Fruit fly (Drosophila melanogaster) whole organism, embryonic: ENCODE results near the gene Clbn.

Source experiments
- CG10209 ChIP-seq: fragments of 200-800 bp; sonication (Bioruptor generic); optimal IDR thresholded peaks from 3 replicates; lab custom pipeline; 2017; ENCODE audit warnings: missing biosample characterization, mild to moderate bottlenecking, missing genetic modification characterization, missing genetic modification reagents
- CG1024 ChIP-seq: fragments of 200-800 bp; sonication (Bioruptor generic); IDR thresholded peaks from 2 replicates; pipeline ENCODE4 v1.3.6; 2022; ENCODE audit warnings: missing biosample characterization, missing genetic modification characterization
- CG10267 ChIP-seq: fragments of 200-800 bp; sonication (Bioruptor generic); optimal IDR thresholded peaks from 2 replicates; lab custom pipeline; 2018; ENCODE audit warnings: missing biosample characterization, mild to moderate bottlenecking, missing genetic modification characterization, moderate library complexity
- CG10274 ChIP-seq: fragments of 200-800 bp; sonication (Bioruptor generic); optimal IDR thresholded peaks from 3 replicates; lab custom pipeline; 2017; ENCODE audit warnings: missing biosample characterization, mild to moderate bottlenecking, missing genetic modification characterization
- CG10565 ChIP-seq: fragments of 200-800 bp; sonication (Bioruptor generic); optimal IDR thresholded peaks from 3 replicates; lab custom pipeline; 2016; ENCODE audit warnings: missing biosample characterization, mild to moderate bottlenecking, missing genetic modification characterization
- CG11560 ChIP-seq: fragments of 200-800 bp; sonication (Bioruptor generic); IDR thresholded peaks from 3 replicates; pipeline ENCODE4 v1.3.6; 2022; ENCODE audit warnings: missing biosample characterization, missing genetic modification characterization
- CG12942 ChIP-seq: fragments of 200-800 bp; sonication (Bioruptor generic); optimal IDR thresholded peaks from 3 replicates; lab custom pipeline; 2016; ENCODE audit warnings: missing biosample characterization, missing genetic modification characterization
- CG13123 ChIP-seq: fragments of 200-800 bp; sonication (Bioruptor generic); optimal IDR thresholded peaks from 2 replicates; lab custom pipeline; 2016; ENCODE audit warnings: missing biosample characterization, missing genetic modification characterization
- CG14441 ChIP-seq: fragments of 200-800 bp; sonication (Bioruptor generic); IDR thresholded peaks from 2 replicates; pipeline ENCODE4 v1.3.6; 2022; ENCODE audit warnings: missing biosample characterization, missing genetic modification characterization
- CG14860 ChIP-seq: fragments of 200-800 bp; sonication (Bioruptor generic); IDR thresholded peaks from 3 replicates; pipeline ENCODE4 v1.3.6; 2022; ENCODE audit warnings: missing biosample characterization, missing genetic modification characterization; ENCODE audit not compliant: partially characterized antibody
- CG15269 ChIP-seq: fragments of 200-800 bp; sonication (Bioruptor generic); optimal IDR thresholded peaks from 2 replicates; lab custom pipeline; 2018; ENCODE audit warnings: missing biosample characterization, mild to moderate bottlenecking, missing genetic modification characterization, moderate library complexity
- CG15514 ChIP-seq: fragments of 200-800 bp; sonication (Bioruptor generic); optimal IDR thresholded peaks from 3 replicates; lab custom pipeline; 2017; ENCODE audit warnings: missing biosample characterization, missing genetic modification characterization, mild to moderate bottlenecking, moderate library complexity, missing genetic modification reagents
- CG1647 ChIP-seq: fragments of 200-800 bp; sonication (Bioruptor generic); optimal IDR thresholded peaks from 3 replicates; lab custom pipeline; 2016; ENCODE audit warnings: missing biosample characterization, missing genetic modification characterization
- CG17361 ChIP-seq: fragments of 200-800 bp; sonication (Bioruptor generic); IDR thresholded peaks from 3 replicates; pipeline ENCODE4 v1.3.6; 2022; ENCODE audit warnings: missing biosample characterization, missing genetic modification characterization
- CG2116 ChIP-seq: fragments of 200-800 bp; sonication (Bioruptor generic); optimal IDR thresholded peaks from 3 replicates; lab custom pipeline; 2018; ENCODE audit warnings: missing biosample characterization, mild to moderate bottlenecking, missing genetic modification characterization
- CG2129 ChIP-seq: fragments of 200-800 bp; sonication (Bioruptor generic); IDR thresholded peaks from 2 replicates; pipeline ENCODE4 v1.3.6; 2022; ENCODE audit warnings: missing biosample characterization, missing genetic modification characterization; ENCODE audit not compliant: partially characterized antibody
- CG2202 ChIP-seq: fragments of 200-800 bp; sonication (Bioruptor generic); optimal IDR thresholded peaks from 2 replicates; lab custom pipeline; 2018; ENCODE audit warnings: missing biosample characterization, mild to moderate bottlenecking, missing genetic modification characterization
- CG2712 ChIP-seq: fragments of 200-800 bp; optimal IDR thresholded peaks from 3 replicates; lab custom pipeline; 2019; ENCODE audit warnings: missing biosample characterization, mild to moderate bottlenecking, missing genetic modification characterization, moderate library complexity
- CG30403 ChIP-seq: fragments of 200-800 bp; sonication (Bioruptor generic); optimal IDR thresholded peaks from 3 replicates; lab custom pipeline; 2016; ENCODE audit warnings: missing biosample characterization, missing genetic modification characterization
- CG3163 ChIP-seq: fragments of 200-800 bp; sonication (Bioruptor generic); optimal IDR thresholded peaks from 3 replicates; lab custom pipeline; 2016; ENCODE audit warnings: missing biosample characterization, missing genetic modification characterization
- CG6175 ChIP-seq: fragments of 200-800 bp; sonication (Bioruptor generic); IDR thresholded peaks from 3 replicates; pipeline ENCODE4 v1.3.6; 2022; ENCODE audit warnings: missing biosample characterization, missing genetic modification characterization
- CG6272 ChIP-seq: fragments of 200-800 bp; sonication (Bioruptor generic); IDR thresholded peaks from 2 replicates; pipeline ENCODE4 v1.3.6; 2022; ENCODE audit warnings: missing biosample characterization, missing genetic modification characterization
- CG6765 ChIP-seq: fragments of 200-800 bp; sonication (Bioruptor generic); optimal IDR thresholded peaks from 3 replicates; lab custom pipeline; 2017; ENCODE audit warnings: missing biosample characterization, mild to moderate bottlenecking, missing genetic modification characterization
- CG9437 ChIP-seq: fragments of 200-800 bp; sonication (Bioruptor generic); optimal IDR thresholded peaks from 2 replicates; lab custom pipeline; 2018; ENCODE audit warnings: missing biosample characterization, mild to moderate bottlenecking, missing genetic modification characterization
- CG9932 ChIP-seq: fragments of 200-800 bp; sonication (Bioruptor generic); IDR thresholded peaks from 2 replicates; pipeline ENCODE4 v1.3.6; 2022; ENCODE audit warnings: missing biosample characterization, missing genetic modification characterization
- D19B ChIP-seq: fragments of 200-800 bp; sonication (Bioruptor generic); optimal IDR thresholded peaks from 2 replicates; lab custom pipeline; 2017; ENCODE audit warnings: missing biosample characterization, mild to moderate bottlenecking, missing genetic modification characterization
- Gsc ChIP-seq: fragments of 200-800 bp; sonication (Bioruptor generic); IDR thresholded peaks from 2 replicates; pipeline ENCODE4 v1.3.6; 2022; ENCODE audit warnings: missing biosample characterization, missing genetic modification characterization
- Gug ChIP-seq: fragments of 200-800 bp; sonication (Bioruptor generic); IDR thresholded peaks from 4 replicates; pipeline ENCODE4 v1.3.6; 2022; ENCODE audit warnings: missing biosample characterization, missing genetic modification characterization
- Hey ChIP-seq: fragments of 200-800 bp; sonication (Bioruptor generic); optimal IDR thresholded peaks from 3 replicates; lab custom pipeline; 2018; ENCODE audit warnings: missing biosample characterization, mild to moderate bottlenecking, missing genetic modification characterization
- Hmr ChIP-seq: fragments of 200-800 bp; sonication (Bioruptor generic); optimal IDR thresholded peaks from 3 replicates; lab custom pipeline; 2017; ENCODE audit warnings: mild to moderate bottlenecking, missing biosample characterization, missing genetic modification reagents, missing genetic modification characterization
- MTF-1 ChIP-seq: fragments of 200-800 bp; sonication (Bioruptor generic); optimal IDR thresholded peaks from 2 replicates; lab custom pipeline; 2018; ENCODE audit warnings: missing biosample characterization, mild to moderate bottlenecking, missing genetic modification characterization, borderline replicate concordance
- Mad ChIP-seq: fragments of 200-800 bp; sonication (Bioruptor generic); optimal IDR thresholded peaks from 2 replicates; lab custom pipeline; 2016; ENCODE audit warnings: missing biosample characterization, missing genetic modification characterization
- NC2α ChIP-seq: fragments of 200-800 bp; sonication (Bioruptor generic); optimal IDR thresholded peaks from 2 replicates; lab custom pipeline; 2016; ENCODE audit warnings: missing biosample characterization, missing genetic modification characterization
- YL-1 ChIP-seq: fragments of 200-800 bp; sonication (Bioruptor generic); optimal IDR thresholded peaks from 3 replicates; lab custom pipeline; 2017; ENCODE audit warnings: missing biosample characterization, mild to moderate bottlenecking, missing genetic modification characterization
- amos ChIP-seq: fragments of 200-800 bp; sonication (Bioruptor generic); IDR thresholded peaks from 2 replicates; pipeline ENCODE4 v1.3.6; 2022; ENCODE audit warnings: missing biosample characterization, missing genetic modification characterization; ENCODE audit not compliant: partially characterized antibody
- az2 ChIP-seq: fragments of 200-800 bp; sonication (Bioruptor generic); optimal IDR thresholded peaks from 3 replicates; lab custom pipeline; 2016; ENCODE audit warnings: missing biosample characterization, missing genetic modification characterization
- chn ChIP-seq: fragments of 200-800 bp; sonication (Bioruptor generic); optimal IDR thresholded peaks from 2 replicates; lab custom pipeline; 2016; ENCODE audit warnings: missing biosample characterization, missing genetic modification characterization
- dmrt99B ChIP-seq: fragments of 200-800 bp; sonication (Bioruptor generic); optimal IDR thresholded peaks from 2 replicates; lab custom pipeline; 2018; ENCODE audit warnings: missing biosample characterization, mild to moderate bottlenecking, missing genetic modification characterization, moderate library complexity
- esg ChIP-seq: fragments of 200-800 bp; sonication (Bioruptor generic); conservative IDR thresholded peaks from 2 replicates; pipeline ENCODE4 v1.3.6; 2022; ENCODE audit warnings: missing biosample characterization, missing genetic modification characterization
- pita ChIP-seq: fragments of 200-800 bp; sonication (Bioruptor generic); optimal IDR thresholded peaks from 2 replicates; lab custom pipeline; 2017; ENCODE audit warnings: missing biosample characterization, mild to moderate bottlenecking, missing genetic modification characterization
- pnt ChIP-seq: fragments of 200-800 bp; sonication (Bioruptor generic); optimal IDR thresholded peaks from 3 replicates; lab custom pipeline; 2016; ENCODE audit warnings: missing biosample characterization, missing genetic modification characterization
- prd ChIP-seq, 3 experiments: fragments of >200 bp in 2 of 3; fragments of 200-800 bp in 1 of 3; sonication (Bioruptor generic) in 1 of 3; optimal IDR thresholded peaks in 2 of 3; IDR thresholded peaks in 1 of 3; 2 replicates in 2 of 3; 3 replicates in 1 of 3; pipeline versions ENCODE4 v1.3.6 to Lab custom; 2017 to 2022; ENCODE audit warnings: missing biosample characterization in 1 of 3, missing genetic modification characterization in 1 of 3
- ro ChIP-seq: fragments of 200-800 bp; sonication (Bioruptor generic); IDR thresholded peaks from 2 replicates; pipeline ENCODE4 v1.3.6; 2022; ENCODE audit warnings: missing biosample characterization, missing genetic modification characterization
- shn ChIP-seq: fragments of 200-800 bp; sonication (Bioruptor generic); optimal IDR thresholded peaks from 3 replicates; lab custom pipeline; 2016; ENCODE audit warnings: missing biosample characterization, missing genetic modification characterization
- sima ChIP-seq: fragments of 200-800 bp; sonication (Bioruptor generic); optimal IDR thresholded peaks from 2 replicates; lab custom pipeline; 2016; ENCODE audit warnings: missing biosample characterization, missing genetic modification characterization
- slbo ChIP-seq: fragments of 200-800 bp; sonication (Bioruptor generic); IDR thresholded peaks from 2 replicates; pipeline ENCODE4 v1.3.6; 2022; ENCODE audit warnings: missing biosample characterization, missing genetic modification characterization
- sob ChIP-seq: fragments of 200-800 bp; sonication (Bioruptor generic); IDR thresholded peaks from 2 replicates; pipeline ENCODE4 v1.3.6; 2022; ENCODE audit warnings: missing biosample characterization, missing genetic modification characterization
- sr ChIP-seq: fragments of 200-800 bp; sonication (Bioruptor generic); IDR thresholded peaks from 3 replicates; pipeline ENCODE4 v1.3.6; 2022; ENCODE audit warnings: missing biosample characterization, missing genetic modification characterization
- tup ChIP-seq: fragments of 200-800 bp; sonication (Bioruptor generic); optimal IDR thresholded peaks from 2 replicates; lab custom pipeline; 2016; ENCODE audit warnings: missing biosample characterization, mild to moderate bottlenecking, missing genetic modification characterization, moderate library complexity
- twi ChIP-seq: fragments of 200-800 bp; optimal IDR thresholded peaks from 2 replicates; lab custom pipeline; 2019; ENCODE audit warnings: missing biosample characterization, mild to moderate bottlenecking, missing genetic modification characterization, moderate library complexity

The Clbn gene

dm6 chr3R:25174244-25174643, 46.9 kb downstream of the Clbn start (continued):
- TF ChIP-seq CG6175 (GFP tag; lab: Robert Waterston, UW) (no peak), CG14441 (GFP tag; lab: Robert Waterston, UW) (no peak), CG17361 (GFP tag; lab: Robert Waterston, UW) (peak; percentile 61), ro (no peak), CG10267 (tag; lab: Kevin White, UChicago) (peak; percentile 48), Gug (GFP tag; lab: Robert Waterston, UW) (no peak), CG12942 (GFP tag; lab: Kevin White, UChicago) (no peak), sr (no peak), CG30403 (GFP tag; lab: Kevin White, UChicago) (peak; percentile 14), CG9932 (GFP tag; lab: Robert Waterston, UW) (no peak), CG2116 (GFP tag; lab: Kevin White, UChicago) (no peak), NC2α (no peak), Gsc (no peak), CG9437 (no peak), CG15269 (tag; lab: Kevin White, UChicago) (no peak), sob (no peak), tup (GFP tag; lab: Kevin White, UChicago) (no peak), slbo (GFP tag; lab: Robert Waterston, UW) (no peak)

dm6 chr3R:25176517-25176916, 49.2 kb downstream of the Clbn start:
- TF ChIP-seq Hmr (GFP tag; lab: Kevin White, UChicago) (peak; percentile 9), MTF-1 (GFP tag; lab: Kevin White, UChicago) (no peak), CG11560 (tag; lab: Robert Waterston, UW) (no peak), pita (GFP tag; lab: Kevin White, UChicago) (no peak), esg (GFP tag; lab: Robert Waterston, UW) (0 out of 2 replicates have a peak, but pooled peaks have one; percentile 5), sima (GFP tag; lab: Kevin White, UChicago) (no peak), shn (no peak), dmrt99B (tag; lab: Kevin White, UChicago) (peak; percentile 23), CG6272 (GFP tag; lab: Robert Waterston, UW) (no peak), Mad (GFP tag; lab: Kevin White, UChicago) (no peak), ro (no peak), CG6765 (GFP tag; lab: Kevin White, UChicago) (no peak), chn (GFP tag; lab: Kevin White, UChicago) (no peak), CG2129 (GFP tag; lab: Robert Waterston, UW) (no peak), az2 (no peak), CG3163 (no peak), prd (optimal IDR thresholded peaks at IDR 0.05; lab: Kevin White, UChicago) (no peak), prd (GFP tag; IDR thresholded peaks at IDR 0.05; lab: Robert Waterston, UW) (peak; percentile 51; the same call in 1 of the 3 replicates), CG14860 (GFP tag; lab: Robert Waterston, UW) (no peak), amos (GFP tag; lab: Robert Waterston, UW) (no peak), Hey (tag; lab: Kevin White, UChicago) (no peak), CG15514 (GFP tag; lab: Kevin White, UChicago) (no peak), CG1024 (GFP tag; lab: Robert Waterston, UW) (0 out of 2 replicates have a peak, but pooled peaks have one; percentile 5), CG13123 (GFP tag; lab: Kevin White, UChicago) (no peak), CG10565 (no peak), CG2116 (GFP tag; lab: Kevin White, UChicago) (no peak), YL-1 (no peak), twi (tag; lab: Kevin White, UChicago) (no peak), CG10209 (peak; percentile 11), pnt (GFP tag; lab: Kevin White, UChicago) (no peak), CG2712 (peak; percentile 13), CG2202 (tag; lab: Kevin White, UChicago) (no peak), CG1647 (GFP tag; lab: Kevin White, UChicago) (no peak), CG10274 (GFP tag; lab: Kevin White, UChicago) (no peak), D19B (no peak)
